Worm (Caenorhabditis elegans) whole organism, midembryonic: ENCODE measurements around the gene odr-3.

Experiments
- T22C8.4 ChIP-seq: fragments of 200-800 bp; sonication (Bioruptor generic); IDR thresholded peaks from 2 replicates; pipeline ENCODE4 v1.3.6; 2022; ENCODE audit warnings: missing genetic modification characterization, missing compliant biosample characterization
- cog-1 ChIP-seq: sonication (generic microtip); optimal IDR thresholded peaks from 2 replicates; lab custom pipeline; 2016; ENCODE audit warnings: missing genetic modification characterization, missing compliant biosample characterization
- flt-1 ChIP-seq: fragments of 200-800 bp; sonication (Bioruptor generic); IDR thresholded peaks from 2 replicates; pipeline ENCODE4 v1.3.6; 2022; ENCODE audit warnings: missing genetic modification characterization, missing compliant biosample characterization
- klf-2 ChIP-seq: fragments of 200-800 bp; sonication (Bioruptor generic); conservative IDR thresholded peaks from 2 replicates; pipeline ENCODE4 v1.3.6; 2022; ENCODE audit warnings: missing genetic modification reagents, missing genetic modification characterization, missing compliant biosample characterization
- med-1 ChIP-seq: sonication (generic microtip); optimal IDR thresholded peaks from 2 replicates; lab custom pipeline; 2017; ENCODE audit warnings: missing genetic modification characterization, mild to moderate bottlenecking, missing compliant biosample characterization, antibody characterized with exemption, missing genetic modification reagents; ENCODE audit not compliant: insufficient read depth
- ref-1 ChIP-seq: fragments of 200-800 bp; sonication (Bioruptor generic); conservative IDR thresholded peaks from 2 replicates; pipeline ENCODE4 v1.3.6; 2022; ENCODE audit warnings: missing genetic modification reagents, missing genetic modification characterization, missing compliant biosample characterization
- tab-1 ChIP-seq: fragments of 200-800 bp; sonication (Bioruptor generic); IDR thresholded peaks from 2 replicates; pipeline ENCODE4 v1.3.6; 2022; ENCODE audit warnings: missing genetic modification characterization, missing compliant biosample characterization
- ztf-23 ChIP-seq: fragments of 200-800 bp; sonication (Bioruptor generic); IDR thresholded peaks from 2 replicates; pipeline ENCODE4 v1.3.6; 2022; ENCODE audit warnings: missing genetic modification reagents, missing genetic modification characterization, missing compliant biosample characterization
- ztf-29 ChIP-seq: fragments of 200-800 bp; sonication (Bioruptor generic); IDR thresholded peaks from 2 replicates; pipeline ENCODE4 v1.3.6; 2022; ENCODE audit warnings: missing genetic modification reagents, missing genetic modification characterization, missing compliant biosample characterization

odr-3 gene

DNA sequence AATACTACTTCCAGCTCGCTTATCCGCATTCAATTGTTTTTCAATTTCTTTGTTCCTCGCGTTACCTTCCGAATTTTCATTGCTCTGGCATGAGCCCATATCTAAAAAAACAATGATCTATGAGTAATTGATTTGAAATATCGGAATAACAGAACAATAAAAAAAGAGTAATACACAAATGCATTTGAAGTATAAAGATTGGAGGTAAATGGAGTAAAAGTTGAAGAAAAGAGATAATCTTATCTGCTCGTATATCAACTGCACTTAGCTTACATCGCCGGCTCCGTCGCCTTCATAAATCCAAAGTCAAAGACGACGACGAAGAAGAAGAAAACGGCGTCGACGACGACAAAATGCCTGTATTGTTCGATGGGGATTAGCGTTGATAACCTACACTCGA, at the start of gene odr-3:
Gene odr-3 (minus strand): TSS at position 101 of the 400 bp plus-strand sequence.
- TF ChIP-seq med-1 (GFP tag; lab: Kevin White, UChicago) (no peak), ztf-23 (GFP tag; lab: Robert Waterston, UW) (no peak), T22C8.4 (GFP tag; lab: Robert Waterston, UW) (no peak), tab-1 (GFP tag; lab: Robert Waterston, UW) (no peak), klf-2 (GFP tag; lab: Robert Waterston, UW) (no peak), cog-1 (tag; lab: Kevin White, UChicago) (no peak), flt-1 (GFP tag; lab: Robert Waterston, UW) (no peak), ztf-29 (GFP tag; lab: Robert Waterston, UW) (no peak), ref-1 (GFP tag; lab: Robert Waterston, UW) (no peak)

DNA sequence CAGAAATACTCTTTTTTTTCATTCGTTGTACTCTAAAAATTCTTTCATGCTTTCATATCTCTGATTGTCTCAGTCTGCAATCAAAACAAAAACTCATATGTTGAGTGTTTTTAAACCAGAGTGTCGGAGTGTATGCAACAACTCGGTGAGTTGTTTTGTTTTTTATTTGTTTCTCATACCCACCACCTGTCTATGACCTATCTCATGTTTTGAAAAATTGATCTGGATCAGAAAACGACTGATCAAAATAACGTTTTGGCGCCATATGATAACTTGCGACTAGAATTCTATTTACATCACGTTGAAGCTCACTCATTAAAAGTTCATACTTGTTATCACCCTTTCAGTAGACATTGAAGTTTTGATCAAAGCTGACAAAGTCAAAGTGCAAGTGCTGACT, 49.4 kb upstream of the odr-3 start:
- no peak for TF ChIP-seq tab-1 (GFP tag; lab: Robert Waterston, UW)
- no peak for TF ChIP-seq flt-1 (GFP tag; lab: Robert Waterston, UW)
- no peak for TF ChIP-seq ztf-23 (GFP tag; lab: Robert Waterston, UW)
- TF ChIP-seq T22C8.4 (GFP tag; lab: Robert Waterston, UW), result no peak
- TF ChIP-seq cog-1 (tag; lab: Kevin White, UChicago), result no peak
- TF ChIP-seq ztf-29 (GFP tag; lab: Robert Waterston, UW), result no peak
- TF ChIP-seq ref-1 (GFP tag; lab: Robert Waterston, UW), result no peak
- no peak for TF ChIP-seq med-1 (GFP tag; lab: Kevin White, UChicago)
- TF ChIP-seq klf-2 (GFP tag; lab: Robert Waterston, UW), result no peak

DNA sequence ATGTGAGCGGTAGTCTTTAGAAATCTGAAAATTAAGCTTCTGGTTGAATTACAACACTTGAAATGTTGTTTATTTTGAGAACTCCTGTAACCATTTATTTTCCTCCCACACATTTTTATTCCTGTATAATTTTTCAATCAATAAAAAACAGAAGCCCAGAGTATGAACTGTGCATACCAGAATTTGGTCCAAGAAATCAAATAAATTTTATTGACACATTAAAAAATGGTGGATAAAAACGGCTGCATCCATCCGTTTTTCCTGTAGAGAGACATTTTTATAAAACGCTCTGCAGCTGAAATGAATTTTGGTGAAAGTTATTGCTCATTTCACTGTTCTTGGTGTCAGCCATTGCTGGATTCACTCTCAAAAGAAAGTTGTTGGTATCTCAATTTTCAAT, 47.9 kb upstream of the odr-3 start, which contains the start of gene C26E1.1:
Gene C26E1.1 (plus strand): TSS at position 301 of the 400 bp plus-strand sequence.
- TF ChIP-seq ztf-23 (GFP tag; lab: Robert Waterston, UW), result no peak
- no peak for TF ChIP-seq klf-2 (GFP tag; lab: Robert Waterston, UW)
- no peak for TF ChIP-seq med-1 (GFP tag; lab: Kevin White, UChicago)
- TF ChIP-seq tab-1 (GFP tag; lab: Robert Waterston, UW), result no peak

- TF ChIP-seq cog-1 (tag; lab: Kevin White, UChicago) (no peak), T22C8.4 (GFP tag; lab: Robert Waterston, UW) (no peak), ztf-29 (GFP tag; lab: Robert Waterston, UW) (no peak), ref-1 (GFP tag; lab: Robert Waterston, UW) (no peak), klf-2 (GFP tag; lab: Robert Waterston, UW) (no peak), flt-1 (GFP tag; lab: Robert Waterston, UW) (no peak), tab-1 (GFP tag; lab: Robert Waterston, UW) (no peak), med-1 (GFP tag; lab: Kevin White, UChicago) (no peak), ztf-23 (GFP tag; lab: Robert Waterston, UW) (no peak)
Observed at ce11 chrV:13295859-13296258, 46.5 kb upstream of the odr-3 start, which contains the start of gene uig-1. Gene uig-1 (minus strand): TSS chrV:13295978.

DNA sequence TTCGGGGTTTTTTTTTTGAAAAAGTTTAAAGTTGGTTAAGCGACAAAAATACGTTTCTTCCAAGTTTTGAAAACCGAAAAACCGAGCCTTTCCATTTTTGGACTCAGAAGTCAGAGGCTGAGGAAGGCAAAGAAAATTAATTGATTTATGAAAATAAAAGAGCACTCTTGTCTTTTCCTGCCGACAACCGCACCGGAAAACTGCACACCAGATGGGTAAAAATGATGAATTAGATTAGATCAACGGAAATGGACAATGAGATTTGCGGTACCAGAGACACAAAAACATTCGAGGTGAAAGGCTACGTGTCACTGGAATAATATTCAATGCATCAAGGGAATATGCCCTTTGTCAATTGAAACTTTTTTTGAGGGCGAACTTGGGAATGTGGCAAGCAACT, 45.2 kb upstream of the odr-3 start:
- TF ChIP-seq ref-1 (GFP tag; lab: Robert Waterston, UW) (no peak), flt-1 (GFP tag; lab: Robert Waterston, UW) (no peak), T22C8.4 (GFP tag; lab: Robert Waterston, UW) (no peak), cog-1 (tag; lab: Kevin White, UChicago) (no peak), med-1 (GFP tag; lab: Kevin White, UChicago) (no peak), tab-1 (GFP tag; lab: Robert Waterston, UW) (no peak), ztf-29 (GFP tag; lab: Robert Waterston, UW) (no peak), ztf-23 (GFP tag; lab: Robert Waterston, UW) (no peak), klf-2 (GFP tag; lab: Robert Waterston, UW) (no peak)

- TF ChIP-seq klf-2 (GFP tag; lab: Robert Waterston, UW) (no peak), cog-1 (tag; lab: Kevin White, UChicago) (no peak), ztf-23 (GFP tag; lab: Robert Waterston, UW) (no peak), flt-1 (GFP tag; lab: Robert Waterston, UW) (no peak), T22C8.4 (GFP tag; lab: Robert Waterston, UW) (no peak), ztf-29 (GFP tag; lab: Robert Waterston, UW) (no peak), ref-1 (GFP tag; lab: Robert Waterston, UW) (no peak), med-1 (GFP tag; lab: Kevin White, UChicago) (no peak), tab-1 (GFP tag; lab: Robert Waterston, UW) (no peak)
Observed at ce11 chrV:13288881-13289280, 39.5 kb upstream of the odr-3 start.

ce11 chrV:13286525-13286924, 37.2 kb upstream of the odr-3 start:
- TF ChIP-seq T22C8.4 (GFP tag; lab: Robert Waterston, UW) (no peak), cog-1 (tag; lab: Kevin White, UChicago) (no peak), ztf-23 (GFP tag; lab: Robert Waterston, UW) (no peak), ztf-29 (GFP tag; lab: Robert Waterston, UW) (no peak), med-1 (GFP tag; lab: Kevin White, UChicago) (no peak), ref-1 (GFP tag; lab: Robert Waterston, UW) (no peak), flt-1 (GFP tag; lab: Robert Waterston, UW) (no peak), klf-2 (GFP tag; lab: Robert Waterston, UW) (no peak), tab-1 (GFP tag; lab: Robert Waterston, UW) (no peak)

DNA sequence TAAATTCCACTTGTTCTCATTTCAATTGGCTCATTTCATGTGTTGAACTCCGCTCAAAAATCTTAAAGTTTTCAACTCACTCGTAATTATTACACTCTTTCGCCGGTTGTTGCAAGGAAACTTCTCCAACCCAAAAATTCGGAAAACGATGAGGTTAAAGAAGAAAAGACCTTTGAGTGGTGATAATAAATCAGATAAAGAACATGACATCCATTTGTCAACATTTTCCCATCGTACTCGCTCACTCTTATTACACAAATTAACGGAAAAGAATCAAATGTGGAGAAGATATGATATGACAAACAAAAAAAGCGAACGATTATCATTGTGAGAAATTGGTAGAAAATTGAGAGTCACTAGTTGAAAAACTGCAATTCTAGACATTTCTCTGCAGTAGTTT, 35.9 kb upstream of the odr-3 start:
- no peak for TF ChIP-seq ztf-29 (GFP tag; lab: Robert Waterston, UW)
- TF ChIP-seq med-1 (GFP tag; lab: Kevin White, UChicago), result no peak
- no peak for TF ChIP-seq tab-1 (GFP tag; lab: Robert Waterston, UW)
- TF ChIP-seq cog-1 (tag; lab: Kevin White, UChicago), result no peak
- TF ChIP-seq flt-1 (GFP tag; lab: Robert Waterston, UW), result no peak
- no peak for TF ChIP-seq T22C8.4 (GFP tag; lab: Robert Waterston, UW)
- no peak for TF ChIP-seq klf-2 (GFP tag; lab: Robert Waterston, UW)
- no peak for TF ChIP-seq ref-1 (GFP tag; lab: Robert Waterston, UW)
- no peak for TF ChIP-seq ztf-23 (GFP tag; lab: Robert Waterston, UW)

DNA sequence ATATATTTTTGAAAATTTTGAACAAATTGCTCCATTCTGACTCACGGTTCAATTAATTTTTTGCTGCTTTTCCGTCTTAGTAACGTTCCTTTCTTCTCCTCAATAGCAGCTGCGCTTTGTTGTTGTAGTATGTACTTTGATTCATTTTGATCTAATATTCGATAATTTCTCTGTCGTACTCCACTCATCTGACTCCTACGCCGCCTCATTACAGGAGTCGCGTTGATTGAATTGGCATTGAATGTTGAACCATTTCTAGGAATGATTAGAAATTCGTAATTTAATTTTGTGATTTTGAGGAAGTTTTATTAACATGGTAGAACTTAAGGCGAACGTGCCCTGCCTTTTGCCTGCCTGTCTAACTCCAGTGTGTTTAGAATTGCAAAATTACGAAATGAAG, 33.6 kb upstream of the odr-3 start:
- TF ChIP-seq cog-1 (tag; lab: Kevin White, UChicago), result no peak
- TF ChIP-seq tab-1 (GFP tag; lab: Robert Waterston, UW), result no peak
- no peak for TF ChIP-seq ztf-23 (GFP tag; lab: Robert Waterston, UW)
- no peak for TF ChIP-seq T22C8.4 (GFP tag; lab: Robert Waterston, UW)
- TF ChIP-seq flt-1 (GFP tag; lab: Robert Waterston, UW), result no peak
- no peak for TF ChIP-seq ref-1 (GFP tag; lab: Robert Waterston, UW)
- no peak for TF ChIP-seq klf-2 (GFP tag; lab: Robert Waterston, UW)
- TF ChIP-seq ztf-29 (GFP tag; lab: Robert Waterston, UW), result no peak
- TF ChIP-seq med-1 (GFP tag; lab: Kevin White, UChicago), result no peak
